Worm (Caenorhabditis elegans): ENCODE data around the gene K02D10.3.

DNA sequence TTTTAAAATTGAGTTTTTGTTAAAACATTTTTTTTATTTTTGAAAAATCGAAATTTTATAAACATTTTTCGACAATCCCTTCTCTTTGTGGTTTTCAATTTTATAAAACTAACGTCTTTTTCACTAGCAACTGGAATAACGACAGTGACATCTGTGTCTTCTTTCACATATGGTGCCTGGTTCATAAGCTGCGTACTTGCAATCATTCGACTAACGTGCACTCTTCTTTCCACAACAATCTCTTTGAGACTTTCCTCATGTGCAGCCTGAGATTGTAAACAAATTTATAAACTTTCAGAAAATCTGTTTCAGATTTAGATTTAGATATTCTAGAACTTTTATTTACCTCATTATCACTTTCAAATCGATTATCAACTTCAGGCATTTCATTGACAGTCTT is 6.7 kb downstream of the K02D10.3 start:
- TF ChIP-seq nhr-12 (tag; optimal IDR thresholded peaks at IDR 0.05) (no peak), skn-1 (tag; optimal IDR thresholded peaks at IDR 0.05) (no peak), unc-98 (GFP tag; IDR thresholded peaks at IDR 0.05) (no peak), sptf-1 (tag; optimal IDR thresholded peaks at IDR 0.05) (no peak), isw-1 (GFP tag; IDR thresholded peaks at IDR 0.05) (no peak), hlh-4 (tag; optimal IDR thresholded peaks at IDR 0.05) (no peak), nhr-19 (GFP tag; conservative IDR thresholded peaks at IDR 0.05) (no peak), snpc-4 (tag; optimal IDR thresholded peaks at IDR 0.05) (no peak), sox-4 (tag; optimal IDR thresholded peaks at IDR 0.05) (no peak), ces-1 (GFP tag; optimal IDR thresholded peaks at IDR 0.05) (no peak), jun-1 (tag; optimal IDR thresholded peaks at IDR 0.05) (no peak), nhr-237 (tag; optimal IDR thresholded peaks at IDR 0.05) (no peak)
